Worm (Caenorhabditis elegans): ENCODE data around the gene nlp-57.

The nlp-57 gene

ce11 chrX:11337095-11337494 is 20.2 kb downstream of the nlp-57 start:
- TF ChIP-seq aha-1 (tag; optimal IDR thresholded peaks at IDR 0.05) (no peak), lir-3 (tag; optimal IDR thresholded peaks at IDR 0.05; ENCODE audit: poor library complexity) (no peak), nhr-90 (tag; optimal IDR thresholded peaks at IDR 0.05; ENCODE audit: poor library complexity) (no peak)

ce11 chrX:11337783-11338182 is 20.9 kb downstream of the nlp-57 start, which contains the start of gene gcy-9:
Gene gcy-9 (minus strand): TSS chrX:11337883.
- TF ChIP-seq nhr-12 (tag; optimal IDR thresholded peaks at IDR 0.05) (no peak), aha-1 (tag; optimal IDR thresholded peaks at IDR 0.05) (no peak), fkh-10 (GFP tag; optimal IDR thresholded peaks at IDR 0.05) (no peak), nhr-85 (tag) (no peak), lin-14 (GFP tag; optimal IDR thresholded peaks at IDR 0.05) (no peak), snpc-4 (tag; optimal IDR thresholded peaks at IDR 0.05) (no peak), ceh-90 (tag; optimal IDR thresholded peaks at IDR 0.05) (no peak), mep-1 (tag; optimal IDR thresholded peaks at IDR 0.05) (no peak), snu-23 (GFP tag; optimal IDR thresholded peaks at IDR 0.05) (no peak), vab-15 (tag; optimal IDR thresholded peaks at IDR 0.05) (no peak), ztf-11 (tag; optimal IDR thresholded peaks at IDR 0.05) (no peak), ets-5 (GFP tag; IDR thresholded peaks at IDR 0.05) (no peak), Y116A8C.19 (tag; optimal IDR thresholded peaks at IDR 0.05; ENCODE audit: borderline replicate concordance) (no peak), mab-9 (GFP tag; IDR thresholded peaks at IDR 0.05) (no peak)

ce11 chrX:11339375-11339924 is 22.6 kb downstream of the nlp-57 start, which contains the start of gene aco-1:
Gene aco-1 (plus strand): TSS chrX:11339874.
- peak; percentile 44 for TF ChIP-seq blmp-1 (tag; optimal IDR thresholded peaks at IDR 0.05)
- peak; percentile 78 for TF ChIP-seq lin-14 (GFP tag; optimal IDR thresholded peaks at IDR 0.05)
- no peak for TF ChIP-seq C34B4.2 (tag; optimal IDR thresholded peaks at IDR 0.05)
- peak; percentile 47 for TF ChIP-seq unc-130 (tag; optimal IDR thresholded peaks at IDR 0.05)
- 0 out of 2 replicates have a peak, but pooled peaks have one; percentile 33 for TF ChIP-seq nhr-19 (GFP tag; conservative IDR thresholded peaks at IDR 0.05)
- TF ChIP-seq F16B12.6 (tag; optimal IDR thresholded peaks at IDR 0.05) = peak; percentile 80
- TF ChIP-seq lin-35 (GFP tag; optimal IDR thresholded peaks at IDR 0.05) = peak; percentile 24 to 70
- peak; percentile 69 for TF ChIP-seq snu-23 (GFP tag; optimal IDR thresholded peaks at IDR 0.05)
- peak; percentile 73 for TF ChIP-seq nhr-90 (tag; optimal IDR thresholded peaks at IDR 0.05; ENCODE audit: poor library complexity)
- no peak for TF ChIP-seq ets-5 (GFP tag; IDR thresholded peaks at IDR 0.05)
- TF ChIP-seq jun-1 (tag; optimal IDR thresholded peaks at IDR 0.05) = no peak
- TF ChIP-seq elt-3 (tag; optimal IDR thresholded peaks at IDR 0.05) = peak in 2 of 6 experiments; percentile 34 to 40
- no peak for TF ChIP-seq unc-98 (GFP tag; IDR thresholded peaks at IDR 0.05)
- peak; percentile 9 for TF ChIP-seq nhr-77 (tag; optimal IDR thresholded peaks at IDR 0.05)
- no peak for TF ChIP-seq dsc-1 (tag; optimal IDR thresholded peaks at IDR 0.05)
- peak; percentile 50 for TF ChIP-seq mep-1 (tag; optimal IDR thresholded peaks at IDR 0.05)
- TF ChIP-seq mdl-1 (tag; optimal IDR thresholded peaks at IDR 0.05) = peak in 1 of 2 experiments; percentile 9
- peak; percentile 93 for TF ChIP-seq nhr-85 (tag)
- peak; percentile 49 for TF ChIP-seq nhr-47 (tag; optimal IDR thresholded peaks at IDR 0.05)
- peak in 1 of 3 experiments; percentile 24 for TF ChIP-seq ceh-82 (tag; optimal IDR thresholded peaks at IDR 0.05)
- no peak for TF ChIP-seq hpl-2 (GFP tag; optimal IDR thresholded peaks at IDR 0.05)
- peak; percentile 34 for TF ChIP-seq swsn-7 (tag; optimal IDR thresholded peaks at IDR 0.05)
- TF ChIP-seq skn-1 (tag; optimal IDR thresholded peaks at IDR 0.05) = no peak
- no peak for TF ChIP-seq tlp-1 (tag; optimal IDR thresholded peaks at IDR 0.05)
- peak; percentile 65 for TF ChIP-seq nhr-20 (tag; optimal IDR thresholded peaks at IDR 0.05)
- TF ChIP-seq pqm-1 (tag; optimal IDR thresholded peaks at IDR 0.05) = no peak
- TF ChIP-seq dpl-1 (GFP tag; optimal IDR thresholded peaks at IDR 0.05) = peak in 2 of 3 experiments; percentile 28 to 30
- TF ChIP-seq elt-2 (tag; optimal IDR thresholded peaks at IDR 0.05) = peak; percentile 69
- peak; percentile 24 for TF ChIP-seq xbp-1 (tag; optimal IDR thresholded peaks at IDR 0.05)
- TF ChIP-seq C16A3.4 (tag; optimal IDR thresholded peaks at IDR 0.05) = peak; percentile 32
- TF ChIP-seq efl-3 (GFP tag; optimal IDR thresholded peaks at IDR 0.05) = peak; percentile 35
- peak; percentile 27 to 31 for TF ChIP-seq efl-1 (optimal IDR thresholded peaks at IDR 0.05)
- no peak for TF ChIP-seq efl-1 (GFP tag; optimal IDR thresholded peaks at IDR 0.05 in 1 of 2)
- TF ChIP-seq zag-1 (tag; optimal IDR thresholded peaks at IDR 0.05) = no peak
- TF ChIP-seq nhr-76 (tag; optimal IDR thresholded peaks at IDR 0.05) = no peak
- TF ChIP-seq nhr-71 (tag; optimal IDR thresholded peaks at IDR 0.05) = peak; percentile 61
- peak in 1 of 2 experiments; percentile 54 for TF ChIP-seq lsy-2 (tag; optimal IDR thresholded peaks at IDR 0.05)
- no peak for TF ChIP-seq pag-3 (tag; optimal IDR thresholded peaks at IDR 0.05; ENCODE audit: borderline replicate concordance, insufficient read depth)
